Worm (Caenorhabditis elegans) whole organism, young adult: ENCODE data around the gene F45F2.9.

Experiments
- B0336.3 ChIP-seq: fragments of 200-800 bp; sonication (Bioruptor generic); IDR thresholded peaks from 2 replicates; pipeline ENCODE4 v1.3.6; 2022; ENCODE audit warnings: missing genetic modification characterization, missing compliant biosample characterization
- C06A6.2 ChIP-seq: fragments of 200-800 bp; sonication (Bioruptor generic); conservative IDR thresholded peaks from 2 replicates; pipeline ENCODE4 v1.3.6; 2022; ENCODE audit warnings: missing genetic modification characterization, missing compliant biosample characterization
- D2030.7 ChIP-seq: fragments of 200-800 bp; sonication (Bioruptor generic); IDR thresholded peaks from 2 replicates; pipeline ENCODE4 v1.3.6; 2022; ENCODE audit warnings: missing genetic modification reagents, missing genetic modification characterization, missing compliant biosample characterization
- F10E7.11 ChIP-seq: sonication (generic microtip); optimal IDR thresholded peaks from 2 replicates; lab custom pipeline; 2017; ENCODE audit warnings: mild to moderate bottlenecking, missing genetic modification characterization, moderate library complexity, missing compliant biosample characterization
- F39B2.1 ChIP-seq: fragments of 200-800 bp; sonication (Bioruptor generic); IDR thresholded peaks from 2 replicates; pipeline ENCODE4 v1.3.6; 2022; ENCODE audit warnings: missing genetic modification reagents, missing genetic modification characterization, missing compliant biosample characterization
- F57C9.4 ChIP-seq: sonication (generic microtip); optimal IDR thresholded peaks from 2 replicates; lab custom pipeline; 2017; ENCODE audit warnings: mild to moderate bottlenecking, missing genetic modification characterization, missing compliant biosample characterization
- K11D2.4 ChIP-seq: fragments of 200-800 bp; sonication (Bioruptor generic); IDR thresholded peaks from 2 replicates; pipeline ENCODE4 v1.3.6; 2022; ENCODE audit warnings: missing genetic modification reagents, missing genetic modification characterization, missing compliant biosample characterization
- Y56A3A.18 ChIP-seq: fragments of 200-800 bp; sonication (Bioruptor generic); IDR thresholded peaks from 2 replicates; pipeline ENCODE4 v1.3.6; 2022; ENCODE audit warnings: missing genetic modification reagents, missing genetic modification characterization, missing compliant biosample characterization
- aptf-2 ChIP-seq: fragments of 200-800 bp; sonication (Bioruptor generic); conservative IDR thresholded peaks from 2 replicates; pipeline ENCODE4 v1.3.6; 2022; ENCODE audit warnings: missing genetic modification reagents, missing genetic modification characterization, missing compliant biosample characterization
- bed-1 ChIP-seq: fragments of 200-800 bp; sonication (Bioruptor generic); IDR thresholded peaks from 2 replicates; pipeline ENCODE4 v1.3.6; 2022; ENCODE audit warnings: missing genetic modification reagents, missing genetic modification characterization, missing compliant biosample characterization
- ceh-91 ChIP-seq: fragments of 200-800 bp; sonication (Bioruptor generic); IDR thresholded peaks from 2 replicates; pipeline ENCODE4 v1.3.6; 2022; ENCODE audit warnings: missing genetic modification reagents, missing genetic modification characterization, missing compliant biosample characterization
- dox-1 ChIP-seq: fragments of 200-800 bp; sonication (Bioruptor generic); IDR thresholded peaks from 2 replicates; pipeline ENCODE4 v1.3.6; 2022; ENCODE audit warnings: missing genetic modification reagents, missing genetic modification characterization, missing compliant biosample characterization
- efl-1 ChIP-seq: fragments of 150-350 bp; optimal IDR thresholded peaks from 2 replicates; lab custom pipeline; 2014; ENCODE audit warnings: missing biosample characterization, missing genetic modification reagents, missing genetic modification characterization
- him-1 ChIP-seq: sonication (generic microtip); optimal IDR thresholded peaks from 2 replicates; lab custom pipeline; 2016; ENCODE audit warnings: missing genotype, missing genetic modification reagents, missing genetic modification characterization, missing compliant biosample characterization
- hlh-26 ChIP-seq: fragments of 200-800 bp; sonication (Bioruptor generic); conservative IDR thresholded peaks from 2 replicates; pipeline ENCODE4 v1.3.6; 2022; ENCODE audit warnings: missing genetic modification reagents, missing genetic modification characterization, missing compliant biosample characterization
- hmg-1.2 ChIP-seq: fragments of 200-800 bp; sonication (Bioruptor generic); IDR thresholded peaks from 2 replicates; pipeline ENCODE4 v1.3.6; 2022; ENCODE audit warnings: missing genetic modification reagents, missing genetic modification characterization, missing compliant biosample characterization
- hrde-1 ChIP-seq: sonication (generic microtip); optimal IDR thresholded peaks from 2 replicates; lab custom pipeline; 2016; ENCODE audit warnings: missing genetic modification characterization, mild to moderate bottlenecking, missing compliant biosample characterization, moderate library complexity, missing genotype, missing genetic modification reagents, borderline replicate concordance
- lin-35 ChIP-seq, 3 experiments: fragments of 150-350 bp in 2 of 3; sonication (generic microtip) in 1 of 3; optimal IDR thresholded peaks; 2 replicates each; lab custom pipeline; 2014 to 2018; ENCODE audit warnings: missing biosample characterization in 3 of 3, missing genetic modification characterization in 3 of 3, missing genetic modification reagents in 3 of 3
- lsl-1 ChIP-seq: fragments of 200-800 bp; sonication (Bioruptor generic); optimal IDR thresholded peaks from 2 replicates; lab custom pipeline; 2018; ENCODE audit warnings: mild to moderate bottlenecking, missing genetic modification characterization, moderate library complexity, missing compliant biosample characterization
- madf-6 ChIP-seq: fragments of 200-800 bp; sonication (Bioruptor generic); IDR thresholded peaks from 2 replicates; pipeline ENCODE4 v1.3.6; 2022; ENCODE audit warnings: missing genetic modification reagents, missing genetic modification characterization, missing compliant biosample characterization
- mcd-1 ChIP-seq: fragments of 200-800 bp; sonication (Bioruptor generic); IDR thresholded peaks from 2 replicates; pipeline ENCODE4 v1.3.6; 2022; ENCODE audit warnings: missing genetic modification reagents, missing genetic modification characterization, missing compliant biosample characterization
- nfyb-1 ChIP-seq: fragments of 200-800 bp; sonication (Bioruptor generic); IDR thresholded peaks from 2 replicates; pipeline ENCODE4 v1.3.6; 2022; ENCODE audit warnings: missing genetic modification reagents, missing genetic modification characterization, missing compliant biosample characterization
- pbrm-1 ChIP-seq: fragments of 200-800 bp; sonication (Bioruptor generic); IDR thresholded peaks from 2 replicates; pipeline ENCODE4 v1.3.6; 2022; ENCODE audit warnings: missing genetic modification reagents, missing genetic modification characterization, missing compliant biosample characterization
- pha-4 ChIP-seq: fragments of 150-350 bp; sonication (generic microtip); optimal IDR thresholded peaks from 2 replicates; lab custom pipeline; 2014; ENCODE audit warnings: missing biosample characterization, missing genetic modification reagents, missing genetic modification characterization
- repo-1 ChIP-seq: sonication (generic microtip); optimal IDR thresholded peaks from 2 replicates; lab custom pipeline; 2017; ENCODE audit warnings: mild to moderate bottlenecking, missing genetic modification characterization, missing compliant biosample characterization
- rpc-1 ChIP-seq, 2 experiments: fragments of 150-350 bp in 1 of 2; sonication (generic microtip) in 1 of 2; optimal IDR thresholded peaks; 2 replicates each; lab custom pipeline; 2014 to 2018; ENCODE audit warnings: missing biosample characterization in 1 of 2, missing genetic modification characterization in 1 of 2, missing genetic modification reagents in 1 of 2, missing genotype in 1 of 2
- sdz-38 ChIP-seq: sonication (generic microtip); optimal IDR thresholded peaks from 2 replicates; lab custom pipeline; 2016; ENCODE audit warnings: missing genotype, missing genetic modification characterization, missing compliant biosample characterization
- sea-2 ChIP-seq: fragments of 200-800 bp; sonication (Bioruptor generic); IDR thresholded peaks from 2 replicates; pipeline ENCODE4 v1.3.6; 2022; ENCODE audit warnings: missing genetic modification characterization, missing compliant biosample characterization
- tbp1 ChIP-seq: fragments of 200-800 bp; sonication (Bioruptor generic); optimal IDR thresholded peaks from 2 replicates; lab custom pipeline; 2018; ENCODE audit warnings: mild to moderate bottlenecking, missing genetic modification characterization, missing compliant biosample characterization
- tlf-1 ChIP-seq: fragments of 200-800 bp; sonication (Bioruptor generic); optimal IDR thresholded peaks from 2 replicates; lab custom pipeline; 2018; ENCODE audit warnings: mild to moderate bottlenecking, missing genetic modification characterization, missing compliant biosample characterization

The F45F2.9 gene

DNA sequence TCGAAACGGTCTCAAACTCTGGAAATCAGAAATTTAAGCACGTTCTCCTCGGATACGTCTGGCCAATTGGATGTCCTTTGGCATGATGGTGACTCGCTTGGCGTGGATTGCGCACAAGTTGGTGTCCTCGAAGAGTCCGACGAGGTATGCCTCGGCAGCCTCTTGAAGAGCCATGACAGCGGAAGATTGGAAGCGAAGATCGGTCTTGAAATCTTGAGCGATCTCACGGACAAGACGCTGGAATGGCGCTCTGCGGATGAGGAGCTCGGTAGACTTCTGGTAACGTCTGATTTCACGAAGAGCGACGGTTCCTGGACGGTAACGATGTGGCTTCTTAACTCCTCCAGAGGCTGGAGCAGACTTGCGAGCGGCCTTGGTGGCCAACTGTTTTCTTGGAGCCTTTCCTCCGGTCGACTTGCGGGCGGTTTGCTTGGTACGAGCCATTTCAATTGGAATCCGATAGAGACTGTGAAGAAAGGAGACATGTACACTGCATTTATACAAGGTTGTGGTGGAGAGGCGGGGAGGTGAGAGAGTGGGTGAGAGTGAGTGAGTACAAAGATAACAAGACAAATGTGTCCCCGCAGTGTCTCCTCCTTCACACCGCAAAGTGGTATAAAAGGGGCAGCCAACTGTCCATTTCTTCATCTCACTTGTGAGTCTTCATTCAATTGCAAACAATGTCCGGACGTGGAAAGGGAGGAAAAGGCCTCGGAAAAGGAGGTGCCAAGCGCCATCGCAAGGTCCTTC, 21.4 kb upstream of the F45F2.9 start, which contains the start of the genes his-6 and his-5:
Gene his-6, minus strand, starts transcription at position 444 of the 750 bp plus-strand sequence.
Gene his-5, plus strand, starts transcription at position 681 of the 750 bp plus-strand sequence.
- TF ChIP-seq pbrm-1 (GFP tag; lab: Robert Waterston, UW): 0 out of 2 replicates have a peak, but pooled peaks have one; percentile 30
- peak; percentile 58; the same call in 1 of the 2 replicates for TF ChIP-seq C06A6.2 (GFP tag; lab: Robert Waterston, UW)
- peak; percentile 35; the same call in 1 of the 2 replicates for TF ChIP-seq D2030.7 (GFP tag; lab: Robert Waterston, UW)
- TF ChIP-seq F39B2.1 (GFP tag; lab: Robert Waterston, UW): peak; percentile 98
- TF ChIP-seq dox-1: peak; percentile 69
- 0 out of 2 replicates have a peak, but pooled peaks have one; percentile 36 for TF ChIP-seq mcd-1
- TF ChIP-seq hmg-1.2 (GFP tag; lab: Robert Waterston, UW): peak; percentile 30; the same call in 1 of the 2 replicates
- TF ChIP-seq sea-2 (GFP tag; lab: Robert Waterston, UW): 0 out of 2 replicates have a peak, but pooled peaks have one; percentile 10

DNA sequence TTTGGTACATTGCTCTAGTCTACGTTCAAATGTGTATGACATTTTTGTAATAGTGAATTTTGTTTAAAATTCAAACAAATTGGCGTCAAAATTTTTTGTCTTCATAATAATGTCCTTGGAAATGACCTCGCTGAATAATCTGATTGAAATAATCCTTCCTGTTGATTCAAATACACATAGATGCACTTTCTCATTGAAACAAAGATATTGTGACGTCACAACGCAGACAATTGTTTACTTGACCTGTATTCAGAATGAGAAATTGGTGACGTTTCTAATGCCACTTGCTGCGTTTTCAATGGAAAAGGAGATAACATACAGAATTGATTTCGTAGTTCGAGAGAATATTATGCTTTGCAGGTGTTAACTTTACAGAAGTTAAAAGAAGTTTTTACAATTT, 20.7 kb upstream of the F45F2.9 start:
- no peak for TF ChIP-seq nfyb-1 (GFP tag; lab: Robert Waterston, UW)

- TF ChIP-seq madf-6 (GFP tag; lab: Robert Waterston, UW): peak; percentile 5; the same call in 1 of the 2 replicates
These were observed 19.8 kb upstream of the F45F2.9 start, which contains the start of the genes his-8 and his-7 for ce11 chrV:8533067-8533466. his-8 (minus strand) TSS chrV:8533086. his-7 (plus strand) TSS chrV:8533379.

DNA sequence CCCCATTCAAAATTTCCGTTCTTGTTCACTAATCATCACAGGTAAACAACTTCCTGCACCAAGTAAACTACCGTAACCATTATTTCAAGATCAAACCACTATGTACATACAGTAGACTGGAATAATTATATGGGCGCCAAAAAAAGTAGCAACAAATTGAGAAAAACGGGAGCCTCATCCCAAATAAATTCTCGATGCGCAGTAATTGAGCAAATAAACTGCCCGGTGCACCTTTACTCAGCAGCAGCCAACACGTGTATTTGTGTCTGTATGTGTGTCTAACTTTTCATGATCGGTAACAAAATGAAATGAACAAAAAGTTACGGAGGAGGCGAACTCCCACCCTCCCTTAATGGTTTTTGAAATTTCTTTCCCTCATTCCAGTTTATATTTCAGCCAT, 16.0 kb upstream of the F45F2.9 start, which contains the start of gene otpl-5:
Gene otpl-5, plus strand, starts transcription at position 301 of the 400 bp plus-strand sequence.
- TF ChIP-seq efl-1 (GFP tag; lab: Kevin White, UChicago) (no peak), ceh-91 (GFP tag; lab: Robert Waterston, UW) (no peak), C06A6.2 (GFP tag; lab: Robert Waterston, UW) (no peak), B0336.3 (GFP tag; lab: Robert Waterston, UW) (no peak), hrde-1 (tag; lab: Kevin White, UChicago) (no peak), hlh-26 (GFP tag; lab: Robert Waterston, UW) (no peak), mcd-1 (no peak), sea-2 (GFP tag; lab: Robert Waterston, UW) (no peak), pha-4 (tag; lab: Kevin White, UChicago) (no peak), aptf-2 (GFP tag; lab: Robert Waterston, UW) (no peak)
- TF ChIP-seq, all 124 proteins: peak for 0

ce11 chrV:8525774-8526173, 12.5 kb upstream of the F45F2.9 start, which contains the start of gene otpl-6:
otpl-6 (plus strand) TSS chrV:8526074.
- no peak for TF ChIP-seq lin-35 (GFP tag; optimal IDR thresholded peaks at IDR 0.05; lab: Kevin White, UChicago)
- TF ChIP-seq sdz-38 (tag; lab: Kevin White, UChicago): no peak
- TF ChIP-seq lsl-1 (GFP tag; lab: Kevin White, UChicago): no peak
- no peak for TF ChIP-seq repo-1
- no peak for TF ChIP-seq him-1
- no peak for TF ChIP-seq tlf-1
- no peak for TF ChIP-seq bed-1 (GFP tag; lab: Robert Waterston, UW)
- no peak for TF ChIP-seq rpc-1 (optimal IDR thresholded peaks at IDR 0.05; lab: Kevin White, UChicago)
- no peak for TF ChIP-seq rpc-1 (tag; optimal IDR thresholded peaks at IDR 0.05; lab: Kevin White, UChicago)
- TF ChIP-seq Y56A3A.18 (GFP tag; lab: Robert Waterston, UW): no peak
- no peak for TF ChIP-seq K11D2.4 (GFP tag; lab: Robert Waterston, UW)
- TF ChIP-seq dox-1: no peak
- no peak for TF ChIP-seq F57C9.4 (tag; lab: Kevin White, UChicago)
- TF ChIP-seq tbp1: no peak
- TF ChIP-seq F10E7.11 (tag; lab: Kevin White, UChicago): no peak
